Worm (Caenorhabditis elegans) whole organism, young adult: Measurements from ENCODE around the gene ZK262.4.

Experiments
- unc-62 ChIP-seq: fragments of 150-350 bp; optimal IDR thresholded peaks from 2 replicates; lab custom pipeline; 2014; ENCODE audit warnings: missing biosample characterization, missing genetic modification reagents, missing genetic modification characterization
- ztf-22 ChIP-seq: fragments of 200-800 bp; sonication (Bioruptor generic); optimal IDR thresholded peaks from 2 replicates; lab custom pipeline; 2018; ENCODE audit warnings: mild to moderate bottlenecking, missing genetic modification characterization, moderate library complexity, missing compliant biosample characterization

DNA sequence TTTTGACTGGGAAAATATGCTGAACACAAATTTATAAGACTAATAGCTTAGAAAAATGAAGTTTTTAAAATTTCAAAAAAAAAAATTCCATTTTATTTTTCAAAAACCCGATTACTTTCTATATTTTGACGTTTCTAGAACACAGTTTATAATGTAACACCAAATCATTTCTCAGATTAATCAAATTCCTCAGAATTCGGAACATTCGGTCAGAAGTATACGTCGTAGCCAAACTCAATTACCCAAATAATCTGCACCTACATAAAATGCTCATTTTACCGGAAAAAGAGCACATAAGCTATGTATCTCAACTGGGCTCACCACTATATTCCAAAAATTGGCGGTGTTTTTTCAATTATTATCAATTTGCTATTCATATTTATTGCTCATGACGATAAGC is 3.6 kb downstream of the ZK262.4 start, which contains the start of gene srj-26:
- TF ChIP-seq ztf-22 (GFP tag; lab: Kevin White, UChicago), result no peak
- no peak for TF ChIP-seq unc-62 (GFP tag; lab: Kevin White, UChicago)
